Fruit fly (Drosophila melanogaster) whole organism, adult: Measurements from ENCODE around the gene Ppm1.

ENCODE experiments used
- CG11617 ChIP-seq: fragments of 200-800 bp; sonication (Bioruptor generic); optimal IDR thresholded peaks from 2 replicates; lab custom pipeline; 2017; ENCODE audit warnings: mild to moderate bottlenecking, missing biosample characterization, missing genetic modification reagents, missing genetic modification characterization
- CG12768 ChIP-seq: fragments of 200-800 bp; sonication (Bioruptor generic); optimal IDR thresholded peaks from 2 replicates; lab custom pipeline; 2017; ENCODE audit warnings: missing biosample characterization, missing genetic modification characterization, mild to moderate bottlenecking, moderate library complexity, missing genetic modification reagents
- CG14711 ChIP-seq: fragments of 200-800 bp; sonication (Bioruptor generic); optimal IDR thresholded peaks from 2 replicates; lab custom pipeline; 2018; ENCODE audit warnings: missing biosample characterization, mild to moderate bottlenecking, missing genetic modification characterization, moderate library complexity
- CG1620 ChIP-seq: fragments of 200-800 bp; sonication (Bioruptor generic); optimal IDR thresholded peaks from 2 replicates; lab custom pipeline; 2016; ENCODE audit warnings: missing biosample characterization, missing genetic modification characterization
- CG33017 ChIP-seq: fragments of 200-800 bp; sonication (Bioruptor generic); optimal IDR thresholded peaks from 2 replicates; lab custom pipeline; 2018; ENCODE audit warnings: missing biosample characterization, mild to moderate bottlenecking, missing genetic modification characterization, moderate library complexity
- CG5204 ChIP-seq: fragments of 200-800 bp; sonication (Bioruptor generic); optimal IDR thresholded peaks from 2 replicates; lab custom pipeline; 2016; ENCODE audit warnings: missing biosample characterization, missing genetic modification characterization
- CG7045 ChIP-seq: fragments of 200-800 bp; sonication (Bioruptor generic); optimal IDR thresholded peaks from 2 replicates; lab custom pipeline; 2017; ENCODE audit warnings: missing biosample characterization, mild to moderate bottlenecking, missing genetic modification characterization
- CG7101 ChIP-seq: fragments of 200-800 bp; sonication (Bioruptor generic); optimal IDR thresholded peaks from 2 replicates; lab custom pipeline; 2018; ENCODE audit warnings: missing biosample characterization, mild to moderate bottlenecking, missing genetic modification characterization, moderate library complexity
- Clk ChIP-seq: fragments of 200-800 bp; sonication (Bioruptor generic); optimal IDR thresholded peaks from 2 replicates; lab custom pipeline; 2017; ENCODE audit warnings: missing biosample characterization, missing genetic modification characterization
- Crg-1 ChIP-seq: fragments of 200-800 bp; sonication (Bioruptor generic); optimal IDR thresholded peaks from 2 replicates; lab custom pipeline; 2016; ENCODE audit warnings: missing biosample characterization, missing genetic modification characterization
- Hr96 ChIP-seq: fragments of 200-800 bp; sonication (Bioruptor generic); optimal IDR thresholded peaks from 2 replicates; lab custom pipeline; 2016; ENCODE audit warnings: missing biosample characterization, missing genetic modification characterization
- Mnt ChIP-seq: fragments of 200-800 bp; sonication (Bioruptor generic); optimal IDR thresholded peaks from 2 replicates; lab custom pipeline; 2016; ENCODE audit warnings: missing biosample characterization, mild to moderate bottlenecking, missing genetic modification characterization
- bab1 ChIP-seq: fragments of 200-800 bp; sonication (Bioruptor generic); optimal IDR thresholded peaks from 3 replicates; lab custom pipeline; 2019; ENCODE audit warnings: missing biosample characterization, mild to moderate bottlenecking, missing genetic modification characterization, moderate library complexity
- cic ChIP-seq: fragments of 200-800 bp; sonication (Bioruptor generic); optimal IDR thresholded peaks from 2 replicates; lab custom pipeline; 2017; ENCODE audit warnings: missing biosample characterization, mild to moderate bottlenecking, missing genetic modification characterization, moderate library complexity
- cnc ChIP-seq, 2 experiments: fragments of >200 bp; optimal IDR thresholded peaks; 2 replicates each; lab custom pipeline; 2017
- kay ChIP-seq: fragments of 200-800 bp; sonication (Bioruptor generic); peaks from one replicate; lab custom pipeline; 2016; ENCODE audit warnings: missing biosample characterization, missing genetic modification characterization, borderline replicate concordance
- ovo ChIP-seq: fragments of 200-800 bp; sonication (Bioruptor generic); optimal IDR thresholded peaks from 2 replicates; lab custom pipeline; 2016; ENCODE audit warnings: missing biosample characterization, missing genetic modification characterization
- pad ChIP-seq: fragments of 200-800 bp; sonication (Bioruptor generic); optimal IDR thresholded peaks from 3 replicates; lab custom pipeline; 2017; ENCODE audit warnings: missing biosample characterization, missing genetic modification characterization, mild to moderate bottlenecking, moderate library complexity, missing genetic modification reagents
- tj ChIP-seq: fragments of 200-800 bp; sonication (Bioruptor generic); optimal IDR thresholded peaks from 3 replicates; lab custom pipeline; 2017; ENCODE audit warnings: missing biosample characterization, mild to moderate bottlenecking, missing genetic modification characterization, moderate library complexity
- toe ChIP-seq: fragments of 200-800 bp; sonication (Bioruptor generic); optimal IDR thresholded peaks from 2 replicates; lab custom pipeline; 2016; ENCODE audit warnings: missing biosample characterization, missing genetic modification characterization

Ppm1 gene

dm6 chr3L:619427-620308, 38.5 kb downstream of the Ppm1 start:
- TF ChIP-seq kay (no peak), Clk (GFP tag; lab: Kevin White, UChicago) (no peak), bab1 (no peak), CG33017 (tag; lab: Kevin White, UChicago) (no peak), pad (GFP tag; lab: Kevin White, UChicago) (no peak), tj (GFP tag; lab: Kevin White, UChicago) (no peak), Crg-1 (GFP tag; lab: Kevin White, UChicago) (no peak), cic (no peak), CG12768 (no peak), CG1620 (GFP tag; lab: Kevin White, UChicago) (no peak), cnc (optimal IDR thresholded peaks at IDR 0.05; lab: Kevin White, UChicago) (no peak), CG7045 (GFP tag; lab: Kevin White, UChicago) (no peak), CG5204 (GFP tag; lab: Kevin White, UChicago) (no peak), ovo (no peak), CG11617 (GFP tag; lab: Kevin White, UChicago) (no peak)

DNA sequence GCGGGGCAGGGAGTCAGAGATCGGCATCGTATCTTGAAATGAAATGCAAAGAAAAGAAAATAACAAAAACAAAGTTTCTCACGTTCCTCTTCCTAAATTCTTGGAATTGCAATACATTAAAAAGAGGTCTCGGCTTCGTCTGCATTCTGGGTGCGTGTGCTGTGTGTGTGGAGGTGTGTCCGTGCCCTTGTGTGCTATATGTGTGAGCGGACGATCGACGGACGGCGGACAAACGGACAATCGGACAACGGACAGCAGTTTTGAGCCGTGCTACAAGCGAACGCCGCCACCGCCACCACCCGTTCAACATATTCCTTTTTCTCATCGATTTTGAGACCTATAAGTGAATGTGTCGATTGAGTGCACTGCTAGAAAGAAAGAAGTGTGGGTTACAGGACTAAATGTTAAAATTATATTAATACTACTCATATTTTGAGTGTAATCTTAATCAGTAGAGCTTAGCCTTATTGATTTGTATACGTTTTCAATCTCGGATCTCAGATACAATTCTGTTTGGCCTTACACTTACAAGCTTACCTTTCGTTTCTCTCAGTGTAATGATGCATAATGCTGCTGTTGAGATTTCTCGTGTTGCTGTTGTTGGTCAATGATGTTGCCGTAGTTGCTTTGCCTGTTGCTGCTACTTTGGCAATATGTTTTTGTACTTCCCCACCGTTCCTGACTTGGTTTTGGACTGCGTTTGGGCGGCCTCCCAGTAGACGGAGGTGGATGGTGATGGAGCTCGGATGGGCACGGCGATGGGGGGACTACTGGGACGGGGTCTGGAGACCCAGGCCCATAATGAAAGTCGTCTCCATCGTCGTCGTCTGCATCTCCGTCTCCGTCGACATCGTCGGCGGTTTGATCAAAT, 40.2 kb downstream of the Ppm1 start:
- TF ChIP-seq CG7101: no peak
- no peak for TF ChIP-seq pad (GFP tag; lab: Kevin White, UChicago)

DNA sequence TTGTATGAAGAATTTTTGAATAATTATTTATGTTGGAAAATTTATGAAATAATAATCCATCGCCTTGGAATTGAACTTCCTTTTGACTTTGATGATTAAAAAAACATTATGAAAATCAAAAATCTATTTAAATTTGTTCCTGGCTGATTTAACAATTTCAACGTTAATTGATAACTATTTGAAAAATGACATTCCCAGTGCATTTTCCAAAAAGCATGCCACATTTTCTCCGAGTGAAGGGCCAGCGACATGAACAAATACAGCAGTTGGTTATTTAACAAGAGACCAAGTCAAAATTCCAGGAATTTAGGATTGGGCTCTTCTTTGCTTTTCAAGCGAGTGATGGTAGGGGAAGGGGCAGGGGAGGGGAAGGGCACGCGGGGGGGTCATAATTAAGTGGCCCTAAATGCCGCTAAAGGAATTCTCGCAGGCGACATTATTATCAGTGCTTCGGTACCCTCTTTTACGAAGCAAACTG, 41.3 kb downstream of the Ppm1 start:
- TF ChIP-seq Hr96 (GFP tag; lab: Kevin White, UChicago): no peak
- TF ChIP-seq cnc (optimal IDR thresholded peaks at IDR 0.05; lab: Kevin White, UChicago): no peak
- no peak for TF ChIP-seq bab1
- no peak for TF ChIP-seq pad (GFP tag; lab: Kevin White, UChicago)
- TF ChIP-seq CG14711 (tag; lab: Kevin White, UChicago): no peak
- TF ChIP-seq CG7045 (GFP tag; lab: Kevin White, UChicago): no peak
- TF ChIP-seq kay: no peak
- TF ChIP-seq CG33017 (tag; lab: Kevin White, UChicago): no peak
- no peak for TF ChIP-seq tj (GFP tag; lab: Kevin White, UChicago)
- TF ChIP-seq ovo: no peak
- no peak for TF ChIP-seq toe (GFP tag; lab: Kevin White, UChicago)
- TF ChIP-seq Mnt (GFP tag; lab: Kevin White, UChicago): no peak
- TF ChIP-seq CG5204 (GFP tag; lab: Kevin White, UChicago): no peak
- TF ChIP-seq CG12768: no peak
- TF ChIP-seq CG1620 (GFP tag; lab: Kevin White, UChicago): no peak
- TF ChIP-seq Clk (GFP tag; lab: Kevin White, UChicago): no peak
- no peak for TF ChIP-seq CG11617 (GFP tag; lab: Kevin White, UChicago)
- no peak for TF ChIP-seq cic
- no peak for TF ChIP-seq CG7101

- TF ChIP-seq CG7045 (GFP tag; lab: Kevin White, UChicago): no peak
- no peak for TF ChIP-seq CG1620 (GFP tag; lab: Kevin White, UChicago)
- no peak for TF ChIP-seq pad (GFP tag; lab: Kevin White, UChicago)
- TF ChIP-seq CG12768: no peak
- no peak for TF ChIP-seq CG33017 (tag; lab: Kevin White, UChicago)
- no peak for TF ChIP-seq toe (GFP tag; lab: Kevin White, UChicago)
- no peak for TF ChIP-seq ovo
- TF ChIP-seq CG14711 (tag; lab: Kevin White, UChicago): no peak
- no peak for TF ChIP-seq tj (GFP tag; lab: Kevin White, UChicago)
- no peak for TF ChIP-seq cnc (optimal IDR thresholded peaks at IDR 0.05; lab: Kevin White, UChicago)
Measured at dm6 chr3L:623556-623955, 42.4 kb downstream of the Ppm1 start.

DNA sequence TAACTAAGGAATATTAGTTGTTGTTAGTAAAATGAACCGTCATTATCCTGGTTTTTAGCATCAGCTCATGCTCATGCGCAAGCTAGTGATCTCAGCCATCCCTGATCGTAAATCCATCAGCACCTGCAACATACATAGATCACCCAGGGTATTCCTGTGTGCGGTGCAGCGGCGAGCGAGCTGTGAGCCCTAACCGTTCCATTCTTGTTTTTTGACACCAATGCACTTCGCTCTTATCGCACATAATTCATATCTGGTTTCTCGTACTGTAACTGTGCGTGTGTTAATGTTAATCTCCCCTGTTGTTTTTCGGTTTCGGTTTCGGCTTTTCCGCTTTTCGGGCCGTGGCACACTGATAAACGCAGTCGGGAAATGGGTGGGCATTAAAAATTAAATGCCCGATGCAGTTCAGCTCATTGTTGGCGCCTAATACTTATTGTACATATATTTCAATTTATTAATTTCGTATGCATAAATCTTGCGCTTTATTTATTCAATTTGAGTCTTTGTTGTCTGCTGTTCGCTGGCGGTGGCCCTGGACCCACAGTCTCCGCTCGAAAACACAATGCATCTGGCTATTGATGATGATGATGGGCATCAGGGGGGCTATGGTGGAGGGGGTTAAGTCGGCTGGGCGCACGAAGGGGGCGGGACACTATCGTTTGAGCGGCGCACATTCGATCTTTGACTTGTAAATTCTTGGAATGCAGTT, 43.2 kb downstream of the Ppm1 start:
- TF ChIP-seq kay (peak; percentile 2), Hr96 (GFP tag; lab: Kevin White, UChicago) (no peak)

DNA sequence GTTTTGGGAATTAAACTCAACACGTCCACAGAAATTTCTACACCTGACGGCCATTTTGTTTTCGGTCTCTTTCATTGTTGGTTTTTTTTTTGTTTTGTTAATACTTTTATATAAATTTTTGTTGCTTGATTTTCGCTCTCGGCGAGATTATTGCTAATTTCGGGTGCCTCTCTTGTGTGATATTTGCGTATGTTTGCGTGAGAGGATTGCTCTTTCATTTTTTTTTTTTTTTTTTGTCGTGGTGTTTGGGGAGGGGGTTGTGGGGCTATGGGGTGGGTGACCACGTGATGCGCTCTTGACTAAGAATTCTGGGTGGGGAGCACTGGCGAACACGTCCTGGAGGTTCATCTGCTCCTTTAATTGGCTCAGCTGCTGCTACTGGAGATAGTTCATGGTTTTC, 44.8 kb downstream of the Ppm1 start:
- TF ChIP-seq CG33017 (tag; lab: Kevin White, UChicago): no peak
- TF ChIP-seq Crg-1 (GFP tag; lab: Kevin White, UChicago): no peak
- no peak for TF ChIP-seq CG14711 (tag; lab: Kevin White, UChicago)
- TF ChIP-seq toe (GFP tag; lab: Kevin White, UChicago): no peak
- no peak for TF ChIP-seq CG11617 (GFP tag; lab: Kevin White, UChicago)
- no peak for TF ChIP-seq tj (GFP tag; lab: Kevin White, UChicago)
- no peak for TF ChIP-seq Clk (GFP tag; lab: Kevin White, UChicago)
- TF ChIP-seq Hr96 (GFP tag; lab: Kevin White, UChicago): no peak
- no peak for TF ChIP-seq bab1
- TF ChIP-seq CG5204 (GFP tag; lab: Kevin White, UChicago): no peak
- no peak for TF ChIP-seq cnc (optimal IDR thresholded peaks at IDR 0.05; lab: Kevin White, UChicago)
- no peak for TF ChIP-seq kay
- TF ChIP-seq Mnt (GFP tag; lab: Kevin White, UChicago): no peak
- TF ChIP-seq CG1620 (GFP tag; lab: Kevin White, UChicago): no peak
